Worm (Caenorhabditis elegans): ENCODE measurements around the gene C34F11.8.

ce11 chrII:5212675-5213074 lies 1.9 kb upstream of the C34F11.8 start, which contains the start of gene C34F11.1:
- no peak for TF ChIP-seq pha-4 (tag; optimal IDR thresholded peaks at IDR 0.05)
- TF ChIP-seq lin-11 (tag; optimal IDR thresholded peaks at IDR 0.05): no peak
- TF ChIP-seq pag-3 (tag; optimal IDR thresholded peaks at IDR 0.05; ENCODE audit: borderline replicate concordance): no peak
- no peak for TF ChIP-seq tbx-7 (tag; optimal IDR thresholded peaks at IDR 0.05)
- TF ChIP-seq unc-86 (tag; optimal IDR thresholded peaks at IDR 0.05): no peak
- TF ChIP-seq fkh-6 (tag; optimal IDR thresholded peaks at IDR 0.05): no peak
- no peak for TF ChIP-seq tbx-2 (tag; optimal IDR thresholded peaks at IDR 0.05)
- TF ChIP-seq sox-4 (tag; optimal IDR thresholded peaks at IDR 0.05): no peak
- TF ChIP-seq pat-9 (tag; optimal IDR thresholded peaks at IDR 0.05): no peak
- no peak for TF ChIP-seq rnt-1 (tag; optimal IDR thresholded peaks at IDR 0.05)
- TF ChIP-seq fkh-10 (GFP tag; optimal IDR thresholded peaks at IDR 0.05): no peak
- TF ChIP-seq sdc-2 (tag; optimal IDR thresholded peaks at IDR 0.05): no peak

Measured in whole organism, late embryonic.